Fruit fly (Drosophila melanogaster): ENCODE measurements around the gene CG31407.

The CG31407 gene

dm6 chr3R:10059952-10060351 is 35.0 kb upstream of the CG31407 start, which contains the start of gene Npc2c:
Npc2c (plus strand) TSS chr3R:10060252.
- TF ChIP-seq CG8319 (GFP tag; optimal IDR thresholded peaks at IDR 0.05): no peak

- TF ChIP-seq CG8119 (GFP tag; IDR thresholded peaks at IDR 0.05) (no peak), vri (GFP tag; optimal IDR thresholded peaks at IDR 0.05) (peak; percentile 27), Eip75B (GFP tag; optimal IDR thresholded peaks at IDR 0.05) (no peak)
Measured at dm6 chr3R:10059358-10059757, 34.4 kb upstream of the CG31407 start.

- no peak for TF ChIP-seq CG6163 (GFP tag; IDR thresholded peaks at IDR 0.05)
- TF ChIP-seq Blimp-1 (GFP tag; optimal IDR thresholded peaks at IDR 0.05): no peak
- TF ChIP-seq Gug (GFP tag; IDR thresholded peaks at IDR 0.05): no peak
- TF ChIP-seq spab (GFP tag; optimal IDR thresholded peaks at IDR 0.05): no peak
- TF ChIP-seq CG16779 (tag; optimal IDR thresholded peaks at IDR 0.05): no peak
- no peak for TF ChIP-seq CG9139 (GFP tag; optimal IDR thresholded peaks at IDR 0.05)
- TF ChIP-seq fd85E (GFP tag; optimal IDR thresholded peaks at IDR 0.05): no peak
- TF ChIP-seq OdsH (GFP tag; optimal IDR thresholded peaks at IDR 0.05): no peak
- TF ChIP-seq CG10631 (GFP tag; optimal IDR thresholded peaks at IDR 0.05): no peak
- no peak for TF ChIP-seq CG31627 (GFP tag; optimal IDR thresholded peaks at IDR 0.05)
- no peak for TF ChIP-seq Sox15 (GFP tag; optimal IDR thresholded peaks at IDR 0.05)
- TF ChIP-seq CG32006 (GFP tag; optimal IDR thresholded peaks at IDR 0.05): no peak
Measured at dm6 chr3R:10056647-10057046, 31.7 kb upstream of the CG31407 start.

dm6 chr3R:10055951-10056350 is 31.0 kb upstream of the CG31407 start, which contains the start of gene Npc2d:
Npc2d (minus strand) TSS chr3R:10056083.
- TF ChIP-seq Sox102F (GFP tag; optimal IDR thresholded peaks at IDR 0.05) (no peak), Blimp-1 (GFP tag; optimal IDR thresholded peaks at IDR 0.05) (no peak), CG6163 (GFP tag; IDR thresholded peaks at IDR 0.05) (no peak), CG7368 (GFP tag; optimal IDR thresholded peaks at IDR 0.05) (no peak), Smox (GFP tag; optimal IDR thresholded peaks at IDR 0.05) (no peak), CG31627 (GFP tag; optimal IDR thresholded peaks at IDR 0.05) (no peak), achi (GFP tag; optimal IDR thresholded peaks at IDR 0.05) (no peak), CG9139 (GFP tag; optimal IDR thresholded peaks at IDR 0.05) (no peak), Hr38 (GFP tag; optimal IDR thresholded peaks at IDR 0.05) (no peak), Ets96B (tag; optimal IDR thresholded peaks at IDR 0.05) (no peak), CG11762 (GFP tag; optimal IDR thresholded peaks at IDR 0.05; ENCODE audit: insufficient read depth) (no peak), acj6 (GFP tag; optimal IDR thresholded peaks at IDR 0.05) (no peak), salr (GFP tag; optimal IDR thresholded peaks at IDR 0.05) (no peak), CG34406 (GFP tag; optimal IDR thresholded peaks at IDR 0.05) (no peak), fd59A (GFP tag; optimal IDR thresholded peaks at IDR 0.05) (no peak), CG4318 (GFP tag; optimal IDR thresholded peaks at IDR 0.05) (no peak), CG8319 (GFP tag; optimal IDR thresholded peaks at IDR 0.05) (no peak), vri (GFP tag; optimal IDR thresholded peaks at IDR 0.05) (no peak), CG3032 (tag; optimal IDR thresholded peaks at IDR 0.05) (no peak), Eip93F (GFP tag; optimal IDR thresholded peaks at IDR 0.05) (no peak)

- TF ChIP-seq dac (GFP tag; optimal IDR thresholded peaks at IDR 0.05) (no peak), vri (GFP tag; optimal IDR thresholded peaks at IDR 0.05) (peak; percentile 53)
Measured at dm6 chr3R:10055004-10055403, 30.1 kb upstream of the CG31407 start.

dm6 chr3R:10054278-10054975 is 29.5 kb upstream of the CG31407 start:
- TF ChIP-seq CG8119 (GFP tag; IDR thresholded peaks at IDR 0.05) (no peak), Hr39 (GFP tag; optimal IDR thresholded peaks at IDR 0.05) (peak; percentile 15), vri (GFP tag; optimal IDR thresholded peaks at IDR 0.05) (peak; percentile 87), Blimp-1 (GFP tag; optimal IDR thresholded peaks at IDR 0.05) (no peak), salr (GFP tag; optimal IDR thresholded peaks at IDR 0.05) (no peak), Met (GFP tag; optimal IDR thresholded peaks at IDR 0.05) (peak; percentile 29), Ets96B (tag; optimal IDR thresholded peaks at IDR 0.05) (no peak), ss (GFP tag; optimal IDR thresholded peaks at IDR 0.05) (no peak), CG6808 (GFP tag; optimal IDR thresholded peaks at IDR 0.05) (no peak), Eip78C (GFP tag) (peak; percentile 12), CG15336 (GFP tag; IDR thresholded peaks at IDR 0.05) (no peak), fkh (GFP tag; optimal IDR thresholded peaks at IDR 0.05) (peak; percentile 46), Eip93F (GFP tag; optimal IDR thresholded peaks at IDR 0.05) (peak; percentile 79)

Data from whole organism, prepupa.